3 worm cellular contexts compared by ENCODE assay signal in the genomic region with DNA sequence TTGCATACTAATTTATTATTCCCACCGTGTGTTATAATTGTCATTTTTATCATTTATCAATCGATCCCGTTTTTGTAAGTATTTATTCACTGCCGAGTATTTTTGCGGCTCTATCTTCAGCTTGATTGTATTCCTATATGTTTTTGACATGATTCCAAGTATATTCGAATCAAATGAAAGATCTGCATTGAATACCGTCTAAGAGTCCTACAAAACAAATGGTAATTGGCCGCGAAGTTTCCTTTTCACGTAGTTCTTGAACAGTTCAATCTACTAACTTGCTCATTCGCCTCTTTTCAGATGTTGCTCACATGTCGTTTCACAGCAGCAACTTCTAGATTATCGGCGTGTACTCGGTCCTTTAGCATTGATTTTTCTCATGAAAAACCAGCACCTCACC.
A peak's percentile ranks its signal among the peaks of the same experiment; 100 is the strongest.
TF ChIP-seq lines count a peak whose summit lies in the region.

A gene (plus strand): TSS at position 301 of the 400 bp plus-strand sequence.

TF ChIP-seq in whole organism, L3 larva, 47 proteins besides CTCF, POLR2A, EP300 and RAD21:
- TF ChIP-seq ama-1 (optimal IDR thresholded peaks at IDR 0.05; lab: Kevin White, UChicago) (peak; percentile 54), nhr-25 (tag; optimal IDR thresholded peaks at IDR 0.05; lab: Kevin White, UChicago) (no peak)

TF ChIP-seq in whole organism, L4 larva, 104 proteins besides CTCF, POLR2A, EP300 and RAD21:
- TF ChIP-seq T20F7.1 (GFP tag; optimal IDR thresholded peaks at IDR 0.05; lab: Kevin White, UChicago), result no peak
- 0 out of 2 replicates have a peak, but pooled peaks have one; percentile 25 for TF ChIP-seq T26A8.4 (GFP tag; IDR thresholded peaks at IDR 0.05; lab: Robert Waterston, UW)
- TF ChIP-seq dmd-8 (GFP tag; IDR thresholded peaks at IDR 0.05; lab: Robert Waterston, UW), result 0 out of 2 replicates have a peak, but pooled peaks have one; percentile 30
- peak; percentile 43 for TF ChIP-seq aha-1 (tag; lab: Kevin White, UChicago)
- no peak for TF ChIP-seq mdl-1 (tag; optimal IDR thresholded peaks at IDR 0.05; lab: Kevin White, UChicago)
- TF ChIP-seq Y48G9A.11 (GFP tag; IDR thresholded peaks at IDR 0.05; lab: Robert Waterston, UW), result peak; percentile 46; the same call in 1 of the 2 replicates

TF ChIP-seq in whole organism, young adult, 124 proteins besides CTCF, POLR2A, EP300 and RAD21:
- TF ChIP-seq lin-26 (GFP tag; IDR thresholded peaks at IDR 0.05; lab: Robert Waterston, UW), result 0 out of 2 replicates have a peak, but pooled peaks have one; percentile 9
- TF ChIP-seq ztf-22 (GFP tag; optimal IDR thresholded peaks at IDR 0.05; lab: Kevin White, UChicago), result no peak
- TF ChIP-seq Y95B8A.8 (GFP tag; IDR thresholded peaks at IDR 0.05; lab: Robert Waterston, UW), result 0 out of 2 replicates have a peak, but pooled peaks have one; percentile 21
- peak; percentile 29; the same call in 1 of the 2 replicates for TF ChIP-seq madf-6 (GFP tag; IDR thresholded peaks at IDR 0.05; lab: Robert Waterston, UW)
- no peak for TF ChIP-seq mel-28 (tag; optimal IDR thresholded peaks at IDR 0.05; lab: Kevin White, UChicago; ENCODE audit: borderline replicate concordance)
